Worm (Caenorhabditis elegans): ENCODE measurements around the gene spp-31.
A peak's percentile ranks its signal among the peaks of the same experiment; 100 is the strongest.

The spp-31 gene

DNA sequence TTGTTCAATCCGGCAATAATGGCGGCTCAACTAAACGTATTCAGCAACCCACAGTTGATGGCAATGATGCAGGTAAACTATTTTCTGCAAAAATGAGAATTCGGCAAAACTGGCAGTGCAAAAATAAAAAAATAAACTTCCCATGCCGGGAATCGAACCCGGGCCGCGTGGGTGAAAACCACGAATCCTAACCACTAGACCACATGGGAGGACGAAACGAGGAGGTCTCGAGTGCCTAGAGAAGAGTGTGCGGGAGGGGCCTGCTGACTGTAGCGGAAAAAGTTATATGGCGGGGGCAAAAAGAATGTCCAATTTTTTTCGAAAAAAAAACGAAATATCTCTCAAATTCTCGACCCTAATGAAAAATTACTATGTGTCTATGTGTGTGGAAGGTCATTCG is 18.3 kb upstream of the spp-31 start (continued):
- TF ChIP-seq madf-10 (tag; optimal IDR thresholded peaks at IDR 0.05) (peak; percentile 20), hrde-1 (tag; optimal IDR thresholded peaks at IDR 0.05; ENCODE audit: borderline replicate concordance) (no peak), F52B5.7 (tag; optimal IDR thresholded peaks at IDR 0.05) (no peak), snpc-3.4 (tag; optimal IDR thresholded peaks at IDR 0.05) (peak; percentile 19), him-1 (tag; optimal IDR thresholded peaks at IDR 0.05) (peak; percentile 21), egl-18 (GFP tag; IDR thresholded peaks at IDR 0.05) (no peak), akir-1 (GFP tag; optimal IDR thresholded peaks at IDR 0.05) (no peak), ztf-28 (GFP tag; IDR thresholded peaks at IDR 0.05) (no peak), F39B2.1 (GFP tag; IDR thresholded peaks at IDR 0.05) (peak; percentile 56; the same call in 1 of the 2 replicates), efl-1 (GFP tag; optimal IDR thresholded peaks at IDR 0.05) (no peak), B0336.3 (GFP tag; IDR thresholded peaks at IDR 0.05) (0 out of 2 replicates have a peak, but pooled peaks have one; percentile 21), ztf-25 (GFP tag; IDR thresholded peaks at IDR 0.05) (peak; percentile 95), Y67H2A.10 (GFP tag; conservative IDR thresholded peaks at IDR 0.05) (no peak), ceh-91 (GFP tag; IDR thresholded peaks at IDR 0.05) (no peak), snpc-1.3 (tag; optimal IDR thresholded peaks at IDR 0.05; ENCODE audit: insufficient read depth) (peak; percentile 11), Y53G8AR.9 (GFP tag; conservative IDR thresholded peaks at IDR 0.05) (no peak), F10E7.11 (tag; optimal IDR thresholded peaks at IDR 0.05) (no peak), ekl-4 (GFP tag; IDR thresholded peaks at IDR 0.05) (no peak), ceh-58 (GFP tag; IDR thresholded peaks at IDR 0.05) (no peak), pbrm-1 (GFP tag; IDR thresholded peaks at IDR 0.05) (0 out of 2 replicates have a peak, but pooled peaks have one; percentile 41), let-526 (GFP tag; IDR thresholded peaks at IDR 0.05) (0 out of 2 replicates have a peak, but pooled peaks have one; percentile 62), nhr-80 (tag; optimal IDR thresholded peaks at IDR 0.05) (peak; percentile 18), Y53F4B.3 (GFP tag; IDR thresholded peaks at IDR 0.05) (no peak), ets-4 (GFP tag; optimal IDR thresholded peaks at IDR 0.05) (no peak), snpc-4 (GFP tag; optimal IDR thresholded peaks at IDR 0.05) (no peak), snpc-4 (tag; optimal IDR thresholded peaks at IDR 0.05) (peak in 2 of 4 experiments; percentile 29 to 46), athp-1 (tag; optimal IDR thresholded peaks at IDR 0.05) (peak; percentile 22), ceh-79 (tag; optimal IDR thresholded peaks at IDR 0.05) (no peak), die-1 (tag; optimal IDR thresholded peaks at IDR 0.05) (peak; percentile 65), cebp-2 (GFP tag; IDR thresholded peaks at IDR 0.05) (0 out of 2 replicates have a peak, but pooled peaks have one; percentile 32), K12H6.12 (tag; optimal IDR thresholded peaks at IDR 0.05) (no peak), attf-5 (GFP tag; optimal IDR thresholded peaks at IDR 0.05) (peak; percentile 24), lsy-27 (tag; optimal IDR thresholded peaks at IDR 0.05; ENCODE audit: borderline replicate concordance, insufficient read depth) (no peak), rcor-1 (GFP tag; IDR thresholded peaks at IDR 0.05) (no peak), T07F8.4 (tag; optimal IDR thresholded peaks at IDR 0.05) (peak; percentile 1), F22D6.2 (tag; optimal IDR thresholded peaks at IDR 0.05) (no peak), nhr-179 (tag; optimal IDR thresholded peaks at IDR 0.05) (no peak), F33H1.4 (GFP tag; IDR thresholded peaks at IDR 0.05) (no peak), ztf-6 (GFP tag; IDR thresholded peaks at IDR 0.05) (no peak), rec-8 (tag; optimal IDR thresholded peaks at IDR 0.05) (peak; percentile 4 to 59), ceh-100 (GFP tag; IDR thresholded peaks at IDR 0.05) (peak; percentile 43; the same call in 1 of the 2 replicates), sdz-38 (tag; optimal IDR thresholded peaks at IDR 0.05) (no peak), K11D2.4 (GFP tag; IDR thresholded peaks at IDR 0.05) (peak; percentile 46; the same call in 1 of the 2 replicates), nfya-2 (GFP tag; IDR thresholded peaks at IDR 0.05) (no peak), egrh-3 (GFP tag; IDR thresholded peaks at IDR 0.05) (peak; percentile 47), ccch-3 (GFP tag; optimal IDR thresholded peaks at IDR 0.05) (no peak), hlh-12 (tag; optimal IDR thresholded peaks at IDR 0.05) (peak; percentile 7), nfya-1 (tag; optimal IDR thresholded peaks at IDR 0.05; ENCODE audit: borderline replicate concordance, insufficient read depth) (no peak)

Data from whole organism, young adult.